Fruit fly (Drosophila melanogaster) whole organism, adult: ENCODE results near the gene CG13896.

ENCODE experiments used
- CG1620 ChIP-seq: fragments of 200-800 bp; sonication (Bioruptor generic); optimal IDR thresholded peaks from 2 replicates; lab custom pipeline; 2016; ENCODE audit warnings: missing biosample characterization, missing genetic modification characterization
- cnc ChIP-seq, 2 experiments: fragments of >200 bp; optimal IDR thresholded peaks; 2 replicates each; lab custom pipeline; 2017

DNA sequence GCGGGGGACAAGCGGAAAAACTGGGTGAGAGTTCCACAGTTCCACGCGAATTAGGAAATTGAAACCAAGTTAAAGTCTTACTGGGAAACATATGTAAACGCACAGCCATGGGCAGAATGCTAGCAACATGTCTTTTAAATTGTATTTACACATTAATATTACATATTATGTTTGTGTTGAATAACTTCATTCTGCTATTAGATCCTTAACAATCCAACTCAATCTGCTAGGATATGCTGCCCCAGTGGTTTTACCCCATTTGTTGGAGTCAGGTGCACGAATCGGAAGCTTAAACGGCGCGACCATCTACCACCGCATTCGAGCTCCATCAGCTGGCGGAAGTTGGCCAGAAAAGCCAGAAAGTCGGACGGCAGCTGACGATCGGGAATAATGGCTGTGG, 44.7 kb upstream of the CG13896 start:
- TF ChIP-seq CG1620 (GFP tag; lab: Kevin White, UChicago) (no peak), cnc (optimal IDR thresholded peaks at IDR 0.05; lab: Kevin White, UChicago) (no peak)
